Worm (Caenorhabditis elegans) whole organism, midembryonic: Measurements from ENCODE around the gene cat-2.

ENCODE experiments used
- T22C8.4 ChIP-seq: fragments of 200-800 bp; sonication (Bioruptor generic); IDR thresholded peaks from 2 replicates; pipeline ENCODE4 v1.3.6; 2022; ENCODE audit warnings: missing genetic modification characterization, missing compliant biosample characterization
- cog-1 ChIP-seq: sonication (generic microtip); optimal IDR thresholded peaks from 2 replicates; lab custom pipeline; 2016; ENCODE audit warnings: missing genetic modification characterization, missing compliant biosample characterization
- flt-1 ChIP-seq: fragments of 200-800 bp; sonication (Bioruptor generic); IDR thresholded peaks from 2 replicates; pipeline ENCODE4 v1.3.6; 2022; ENCODE audit warnings: missing genetic modification characterization, missing compliant biosample characterization
- klf-2 ChIP-seq: fragments of 200-800 bp; sonication (Bioruptor generic); conservative IDR thresholded peaks from 2 replicates; pipeline ENCODE4 v1.3.6; 2022; ENCODE audit warnings: missing genetic modification reagents, missing genetic modification characterization, missing compliant biosample characterization
- med-1 ChIP-seq: sonication (generic microtip); optimal IDR thresholded peaks from 2 replicates; lab custom pipeline; 2017; ENCODE audit warnings: missing genetic modification characterization, mild to moderate bottlenecking, missing compliant biosample characterization, antibody characterized with exemption, missing genetic modification reagents; ENCODE audit not compliant: insufficient read depth
- ref-1 ChIP-seq: fragments of 200-800 bp; sonication (Bioruptor generic); conservative IDR thresholded peaks from 2 replicates; pipeline ENCODE4 v1.3.6; 2022; ENCODE audit warnings: missing genetic modification reagents, missing genetic modification characterization, missing compliant biosample characterization
- tab-1 ChIP-seq: fragments of 200-800 bp; sonication (Bioruptor generic); IDR thresholded peaks from 2 replicates; pipeline ENCODE4 v1.3.6; 2022; ENCODE audit warnings: missing genetic modification characterization, missing compliant biosample characterization
- ztf-23 ChIP-seq: fragments of 200-800 bp; sonication (Bioruptor generic); IDR thresholded peaks from 2 replicates; pipeline ENCODE4 v1.3.6; 2022; ENCODE audit warnings: missing genetic modification reagents, missing genetic modification characterization, missing compliant biosample characterization
- ztf-29 ChIP-seq: fragments of 200-800 bp; sonication (Bioruptor generic); IDR thresholded peaks from 2 replicates; pipeline ENCODE4 v1.3.6; 2022; ENCODE audit warnings: missing genetic modification reagents, missing genetic modification characterization, missing compliant biosample characterization

Gene cat-2

ce11 chrII:247736-248135 lies 9.9 kb upstream of the cat-2 start:
- no peak for TF ChIP-seq flt-1
- TF ChIP-seq cog-1 (tag; lab: Kevin White, UChicago), result no peak
- no peak for TF ChIP-seq tab-1 (GFP tag; lab: Robert Waterston, UW)
- TF ChIP-seq med-1 (GFP tag; lab: Kevin White, UChicago), result no peak
- no peak for TF ChIP-seq klf-2 (GFP tag; lab: Robert Waterston, UW)

- TF ChIP-seq tab-1 (GFP tag; lab: Robert Waterston, UW) (peak; percentile 82), ref-1 (GFP tag; lab: Robert Waterston, UW) (peak; percentile 55; the same call in 1 of the 2 replicates), ztf-23 (GFP tag; lab: Robert Waterston, UW) (peak; percentile 87), ztf-29 (peak; percentile 84), cog-1 (tag; lab: Kevin White, UChicago) (peak; percentile 88), flt-1 (peak; percentile 89), klf-2 (GFP tag; lab: Robert Waterston, UW) (peak; percentile 58), T22C8.4 (GFP tag; lab: Robert Waterston, UW) (peak; percentile 93), med-1 (GFP tag; lab: Kevin White, UChicago) (peak; percentile 83)
Measured at ce11 chrII:255124-255523, 2.5 kb upstream of the cat-2 start.

ce11 chrII:263563-263962 lies 5.9 kb downstream of the cat-2 start, which contains the start of gene scc-2:
Gene scc-2 (minus strand): TSS chrII:263663.
- TF ChIP-seq ref-1 (GFP tag; lab: Robert Waterston, UW) (no peak), cog-1 (tag; lab: Kevin White, UChicago) (no peak), T22C8.4 (GFP tag; lab: Robert Waterston, UW) (no peak), tab-1 (GFP tag; lab: Robert Waterston, UW) (no peak), ztf-29 (no peak), ztf-23 (GFP tag; lab: Robert Waterston, UW) (no peak), flt-1 (no peak), klf-2 (GFP tag; lab: Robert Waterston, UW) (no peak), med-1 (GFP tag; lab: Kevin White, UChicago) (no peak)

- TF ChIP-seq flt-1 (no peak), ref-1 (GFP tag; lab: Robert Waterston, UW) (no peak), cog-1 (tag; lab: Kevin White, UChicago) (no peak), med-1 (GFP tag; lab: Kevin White, UChicago) (no peak), ztf-23 (GFP tag; lab: Robert Waterston, UW) (no peak), klf-2 (GFP tag; lab: Robert Waterston, UW) (no peak), T22C8.4 (GFP tag; lab: Robert Waterston, UW) (no peak), ztf-29 (no peak), tab-1 (GFP tag; lab: Robert Waterston, UW) (no peak)
Measured at ce11 chrII:264053-264452, 6.4 kb downstream of the cat-2 start, which contains the start of gene B0432.14. Gene B0432.14 (plus strand): TSS chrII:264353.

- no peak for TF ChIP-seq flt-1
- no peak for TF ChIP-seq ztf-29
- no peak for TF ChIP-seq ref-1 (GFP tag; lab: Robert Waterston, UW)
- no peak for TF ChIP-seq T22C8.4 (GFP tag; lab: Robert Waterston, UW)
- TF ChIP-seq ztf-23 (GFP tag; lab: Robert Waterston, UW), result no peak
- no peak for TF ChIP-seq med-1 (GFP tag; lab: Kevin White, UChicago)
- no peak for TF ChIP-seq tab-1 (GFP tag; lab: Robert Waterston, UW)
- TF ChIP-seq cog-1 (tag; lab: Kevin White, UChicago), result no peak
- no peak for TF ChIP-seq klf-2 (GFP tag; lab: Robert Waterston, UW)
Measured at ce11 chrII:273872-274271, 16.3 kb downstream of the cat-2 start, which contains the start of gene B0432.7. Gene B0432.7 (minus strand): TSS chrII:273972.

ce11 chrII:278636-279035 lies 21.0 kb downstream of the cat-2 start, which contains the start of gene B0432.8:
Gene B0432.8 (minus strand): TSS chrII:278736.
- TF ChIP-seq tab-1 (GFP tag; lab: Robert Waterston, UW), result no peak
- no peak for TF ChIP-seq cog-1 (tag; lab: Kevin White, UChicago)

- TF ChIP-seq tab-1 (GFP tag; lab: Robert Waterston, UW) (no peak), cog-1 (tag; lab: Kevin White, UChicago) (no peak), ztf-29 (no peak), ref-1 (GFP tag; lab: Robert Waterston, UW) (no peak), ztf-23 (GFP tag; lab: Robert Waterston, UW) (no peak), T22C8.4 (GFP tag; lab: Robert Waterston, UW) (no peak), klf-2 (GFP tag; lab: Robert Waterston, UW) (no peak), med-1 (GFP tag; lab: Kevin White, UChicago) (no peak), flt-1 (no peak)
Measured at ce11 chrII:282483-282882, 24.9 kb downstream of the cat-2 start, which contains the start of gene trul-1. Gene trul-1 (minus strand): TSS chrII:282583.

ce11 chrII:283594-283993 lies 26.0 kb downstream of the cat-2 start, which contains the start of gene B0432.9:
Gene B0432.9 (minus strand): TSS chrII:283694.
- TF ChIP-seq tab-1 (GFP tag; lab: Robert Waterston, UW) (no peak), ztf-23 (GFP tag; lab: Robert Waterston, UW) (no peak), flt-1 (no peak), ref-1 (GFP tag; lab: Robert Waterston, UW) (no peak), med-1 (GFP tag; lab: Kevin White, UChicago) (no peak), klf-2 (GFP tag; lab: Robert Waterston, UW) (no peak), ztf-29 (no peak), cog-1 (tag; lab: Kevin White, UChicago) (no peak), T22C8.4 (GFP tag; lab: Robert Waterston, UW) (no peak)

- TF ChIP-seq cog-1 (tag; lab: Kevin White, UChicago) (peak; percentile 29), flt-1 (no peak), T22C8.4 (GFP tag; lab: Robert Waterston, UW) (no peak)
Measured at ce11 chrII:285627-286550, 28.3 kb downstream of the cat-2 start, which contains the start of gene B0432.10. Gene B0432.10 (minus strand): TSS chrII:286275.
